Worm (Caenorhabditis elegans): Measurements from ENCODE around the gene W09H1.1.

Gene W09H1.1

DNA sequence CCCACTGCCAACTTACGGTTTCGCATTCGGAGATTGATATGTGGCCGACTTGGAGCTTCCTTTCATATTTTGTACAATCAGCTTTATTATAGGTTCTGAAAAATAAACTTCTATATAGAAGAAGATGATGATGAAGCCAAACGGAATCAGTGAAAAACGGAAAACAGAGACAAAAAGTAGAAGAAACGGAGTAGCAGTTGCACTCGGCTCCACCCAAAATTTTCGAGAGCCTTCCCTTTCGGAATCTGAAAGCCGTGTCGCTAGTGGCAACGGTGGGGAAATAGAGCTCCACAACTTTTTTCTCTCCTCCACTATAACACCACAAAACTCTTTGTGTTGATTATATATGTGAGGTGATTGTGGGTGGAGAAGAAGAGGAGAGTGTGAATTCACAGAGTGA, at the start of gene W09H1.1:
W09H1.1 (minus strand) TSS at position 101 of the 400 bp plus-strand sequence.
- TF ChIP-seq daf-16 (GFP tag; optimal IDR thresholded peaks at IDR 0.05) (no peak), daf-16 (tag; optimal IDR thresholded peaks at IDR 0.05) (no peak), T26A8.4 (GFP tag; IDR thresholded peaks at IDR 0.05) (no peak), ztf-11 (tag; optimal IDR thresholded peaks at IDR 0.05) (no peak), daf-19 (GFP tag; conservative IDR thresholded peaks at IDR 0.05) (no peak), ztf-7 (tag; optimal IDR thresholded peaks at IDR 0.05) (no peak), zfp-3 (GFP tag; conservative IDR thresholded peaks at IDR 0.05) (no peak), nhr-6 (tag; optimal IDR thresholded peaks at IDR 0.05) (no peak), lin-38 (GFP tag; IDR thresholded peaks at IDR 0.05) (no peak), lim-7 (GFP tag; IDR thresholded peaks at IDR 0.05) (no peak)

DNA sequence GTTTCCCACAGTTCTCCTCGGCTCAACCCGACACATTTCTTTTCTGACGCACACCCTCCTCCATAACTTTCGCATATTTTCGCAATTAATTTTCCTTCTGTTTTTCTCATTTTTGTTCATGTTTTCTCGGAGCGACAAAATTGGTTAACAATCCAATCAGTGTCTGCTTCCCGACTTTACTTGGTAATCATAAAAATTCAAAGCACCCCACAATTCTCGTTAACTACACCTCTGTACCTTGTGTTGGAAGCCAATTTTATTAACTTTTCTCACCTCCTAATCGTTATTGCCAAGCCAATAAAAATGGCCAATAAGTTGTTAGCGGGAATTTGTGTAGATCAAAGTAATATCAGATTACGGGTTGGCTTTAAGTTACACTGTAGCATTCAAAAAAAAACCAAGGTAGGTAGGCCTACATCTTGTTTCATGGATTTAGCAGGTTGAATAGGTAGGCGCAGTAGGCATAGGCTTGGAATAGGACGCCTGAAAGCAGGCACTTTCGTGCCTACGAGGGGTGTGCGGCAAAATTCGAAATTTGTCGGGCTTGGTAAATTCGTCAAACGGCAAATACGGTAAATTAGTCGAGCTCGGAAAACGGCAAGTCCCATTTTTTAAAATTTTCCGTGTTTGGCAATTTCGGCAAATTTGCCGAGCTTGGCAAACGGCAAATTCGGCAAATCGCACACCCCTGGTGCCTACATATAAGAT, 49.3 kb upstream of the W09H1.1 start:
- TF ChIP-seq egl-43 (GFP tag; IDR thresholded peaks at IDR 0.05) (no peak), zfp-2 (tag; optimal IDR thresholded peaks at IDR 0.05) (no peak), Y5F2A.4 (GFP tag; optimal IDR thresholded peaks at IDR 0.05) (no peak), duxl-1 (tag; optimal IDR thresholded peaks at IDR 0.05; ENCODE audit: poor library complexity) (no peak), ctbp-1 (GFP tag; IDR thresholded peaks at IDR 0.05) (no peak), F44E2.7 (GFP tag; IDR thresholded peaks at IDR 0.05) (0 out of 2 replicates have a peak, but pooled peaks have one; percentile 52), unc-62 (GFP tag; optimal IDR thresholded peaks at IDR 0.05 in 1 of 2) (peak in 1 of 2 experiments; percentile 73), unc-62 (tag; optimal IDR thresholded peaks at IDR 0.05) (no peak), nhr-28 (tag; optimal IDR thresholded peaks at IDR 0.05) (no peak), nhr-11 (tag; optimal IDR thresholded peaks at IDR 0.05) (peak; percentile 4), cey-2 (tag; optimal IDR thresholded peaks at IDR 0.05; ENCODE audit: borderline replicate concordance, insufficient read depth) (no peak), daf-16 (GFP tag; optimal IDR thresholded peaks at IDR 0.05) (no peak), daf-16 (tag; optimal IDR thresholded peaks at IDR 0.05) (no peak), Y75B8A.6 (GFP tag; IDR thresholded peaks at IDR 0.05) (no peak)

DNA sequence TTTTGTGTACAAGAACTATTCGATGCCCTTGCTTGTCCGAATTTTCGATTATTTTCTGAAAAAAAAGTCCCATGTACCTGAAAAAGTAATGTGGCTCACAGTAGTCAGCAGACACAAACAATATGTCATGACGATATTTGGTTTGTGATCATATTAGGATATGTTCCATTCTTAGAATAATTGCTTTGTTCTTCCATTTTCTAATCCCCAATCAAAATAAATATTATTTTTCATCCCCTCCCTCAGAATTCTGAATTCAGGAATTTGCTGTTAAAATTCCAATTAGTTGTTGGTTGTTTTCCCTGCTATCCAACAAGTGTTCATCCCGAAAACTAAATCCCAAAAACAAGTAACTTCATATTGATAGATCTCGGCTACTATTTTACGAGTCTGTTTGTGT, 38.0 kb upstream of the W09H1.1 start:
- TF ChIP-seq aha-1 (tag) (peak; percentile 87), mep-1 (tag; optimal IDR thresholded peaks at IDR 0.05) (no peak), unc-62 (GFP tag; optimal IDR thresholded peaks at IDR 0.05 in 1 of 2) (peak in 1 of 2 experiments; percentile 67), unc-62 (tag; optimal IDR thresholded peaks at IDR 0.05) (no peak)

DNA sequence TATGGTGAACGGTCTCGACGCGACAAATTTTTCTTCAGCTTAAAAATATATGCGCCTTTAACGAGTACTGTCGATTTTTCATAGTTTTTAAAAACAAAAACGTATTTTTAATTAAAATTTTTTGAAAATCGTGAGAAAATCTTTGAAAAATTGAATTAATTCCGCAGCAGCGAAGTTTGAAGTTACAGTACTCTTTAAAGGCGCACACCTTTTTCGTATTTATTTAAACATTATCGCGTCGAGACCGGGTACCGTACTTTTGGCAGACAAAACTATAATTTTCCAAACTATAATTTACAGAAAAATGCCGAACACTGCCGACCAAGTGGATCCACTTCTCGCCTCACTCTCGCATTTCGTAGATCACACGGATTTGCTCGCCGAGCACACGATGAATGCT, 34.4 kb upstream of the W09H1.1 start, which contains the start of gene F15D4.2:
F15D4.2 (plus strand) TSS at position 301 of the 400 bp plus-strand sequence.
- TF ChIP-seq php-3 (GFP tag; IDR thresholded peaks at IDR 0.05), result 0 out of 2 replicates have a peak, but pooled peaks have one; percentile 21
- TF ChIP-seq snpc-4 (tag; optimal IDR thresholded peaks at IDR 0.05), result no peak
- no peak for TF ChIP-seq nhr-10 (tag; optimal IDR thresholded peaks at IDR 0.05)
- TF ChIP-seq nhr-42 (GFP tag; IDR thresholded peaks at IDR 0.05), result no peak
- no peak for TF ChIP-seq D1046.2 (GFP tag; IDR thresholded peaks at IDR 0.05)
- no peak for TF ChIP-seq F44E2.7 (GFP tag; IDR thresholded peaks at IDR 0.05)
- TF ChIP-seq nhr-77 (tag; optimal IDR thresholded peaks at IDR 0.05), result no peak

DNA sequence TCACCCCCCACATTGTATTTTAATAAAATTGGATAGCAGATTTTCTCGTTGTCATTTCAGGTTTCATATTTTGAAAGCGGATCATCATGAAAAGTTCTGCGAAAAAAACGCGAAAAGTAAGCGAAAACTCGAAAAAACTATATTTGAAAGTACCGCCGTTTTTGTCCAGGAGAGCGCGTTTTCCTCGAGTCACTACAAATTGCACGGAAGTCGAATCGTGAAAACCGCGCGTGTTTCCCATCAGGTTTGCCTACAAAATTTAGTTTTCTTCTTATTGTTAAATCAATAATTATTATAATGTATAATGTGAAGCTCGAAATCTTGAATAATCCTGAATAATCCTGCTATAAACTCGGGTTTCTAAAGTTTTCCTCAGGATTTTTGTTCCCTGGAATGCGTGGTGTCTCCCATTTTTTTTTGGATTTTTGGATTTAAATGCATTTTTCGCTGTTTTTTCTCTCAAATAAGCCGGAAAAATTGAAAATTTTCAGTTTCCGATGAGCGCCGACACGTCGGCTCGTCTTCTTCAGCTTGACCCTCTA, 18.4 kb upstream of the W09H1.1 start, which contains the start of gene btf-1:
btf-1 (plus strand) TSS at position 492 of the 542 bp plus-strand sequence.
- TF ChIP-seq lin-15B (tag; optimal IDR thresholded peaks at IDR 0.05) (peak; percentile 0), F37D6.2 (tag; optimal IDR thresholded peaks at IDR 0.05) (peak; percentile 52), nhr-28 (tag; optimal IDR thresholded peaks at IDR 0.05) (peak; percentile 30), mdl-1 (tag; optimal IDR thresholded peaks at IDR 0.05) (peak in 1 of 2 experiments; percentile 37), lin-39 (tag; optimal IDR thresholded peaks at IDR 0.05) (no peak), dmd-9 (GFP tag; IDR thresholded peaks at IDR 0.05) (peak; percentile 50; the same call in 1 of the 2 replicates), unc-62 (GFP tag; optimal IDR thresholded peaks at IDR 0.05 in 1 of 2) (peak in 1 of 2 experiments; percentile 69), unc-62 (tag; optimal IDR thresholded peaks at IDR 0.05) (no peak), arid-1 (GFP tag; conservative IDR thresholded peaks at IDR 0.05) (peak; percentile 65; the same call in 1 of the 2 replicates), fkh-10 (GFP tag; optimal IDR thresholded peaks at IDR 0.05) (peak; percentile 61), nhr-48 (tag; optimal IDR thresholded peaks at IDR 0.05) (peak; percentile 21), zip-2 (tag; optimal IDR thresholded peaks at IDR 0.05) (peak; percentile 70), zfp-3 (GFP tag; conservative IDR thresholded peaks at IDR 0.05) (peak; percentile 72), mes-2 (tag; optimal IDR thresholded peaks at IDR 0.05; ENCODE audit: poor library complexity, severe bottlenecking) (peak; percentile 84), lin-13 (GFP tag; optimal IDR thresholded peaks at IDR 0.05) (peak; percentile 43), snpc-1.2 (GFP tag; IDR thresholded peaks at IDR 0.05) (0 out of 2 replicates have a peak, but pooled peaks have one; percentile 17)
